Fruit fly (Drosophila melanogaster): ENCODE results near the gene Ge-1.

Ge-1 gene

DNA sequence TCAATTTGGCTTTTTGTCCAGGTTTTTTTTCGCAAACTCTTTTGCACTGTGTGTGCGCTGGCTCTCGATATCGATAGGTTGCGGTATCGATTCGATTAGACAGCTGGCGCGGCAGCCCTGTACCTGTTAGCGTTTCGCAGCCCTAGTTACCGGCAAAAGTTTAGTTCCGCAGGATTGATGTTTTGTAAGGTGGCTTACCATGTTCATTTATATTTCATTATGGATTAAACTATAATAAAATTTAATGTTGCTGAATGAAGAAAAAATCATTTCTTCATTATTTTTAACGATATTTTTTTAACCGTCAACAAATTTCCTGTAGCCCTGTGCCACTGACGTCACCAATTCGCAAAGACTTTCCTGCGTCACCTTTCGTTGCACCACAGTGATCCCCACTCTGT lies 5.9 kb upstream of the Ge-1 start, which contains the start of gene Reps (continued):
- peak; percentile 66 for TF ChIP-seq amos (GFP tag; IDR thresholded peaks at IDR 0.05; ENCODE audit: partially characterized antibody)
- TF ChIP-seq Fer1 (GFP tag; optimal IDR thresholded peaks at IDR 0.05): peak; percentile 98
- TF ChIP-seq mam (GFP tag; optimal IDR thresholded peaks at IDR 0.05): peak; percentile 98
- TF ChIP-seq CG3995 (GFP tag; optimal IDR thresholded peaks at IDR 0.05): peak; percentile 83
- peak; percentile 98 to 99 for TF ChIP-seq chif (GFP tag; optimal IDR thresholded peaks at IDR 0.05)
- TF ChIP-seq CG31224 (GFP tag; IDR thresholded peaks at IDR 0.05): peak; percentile 97
- TF ChIP-seq CG4360 (GFP tag; IDR thresholded peaks at IDR 0.05): peak; percentile 88
- TF ChIP-seq CG7271 (tag; optimal IDR thresholded peaks at IDR 0.05): peak; percentile 98
- peak; percentile 98 for TF ChIP-seq CG34376 (GFP tag; optimal IDR thresholded peaks at IDR 0.05)
- TF ChIP-seq CG15514 (GFP tag; optimal IDR thresholded peaks at IDR 0.05): peak; percentile 99
- TF ChIP-seq E2f2 (GFP tag; IDR thresholded peaks at IDR 0.05): peak; percentile 90
- TF ChIP-seq CG9727 (GFP tag; optimal IDR thresholded peaks at IDR 0.05): peak; percentile 99
- TF ChIP-seq CG9797 (GFP tag; optimal IDR thresholded peaks at IDR 0.05): peak; percentile 72
- TF ChIP-seq CG1233 (GFP tag; optimal IDR thresholded peaks at IDR 0.05): peak; percentile 98
- peak; percentile 97 for TF ChIP-seq Ravus (GFP tag; IDR thresholded peaks at IDR 0.05)
- TF ChIP-seq pb (GFP tag; optimal IDR thresholded peaks at IDR 0.05): peak; percentile 90
- TF ChIP-seq inv (GFP tag; IDR thresholded peaks at IDR 0.05; ENCODE audit: partially characterized antibody): peak; percentile 52; the same call in 1 of the 2 replicates
- TF ChIP-seq CG11695 (GFP tag; IDR thresholded peaks at IDR 0.05): peak; percentile 99
- peak; percentile 99 for TF ChIP-seq CG1602 (GFP tag; optimal IDR thresholded peaks at IDR 0.05)
- TF ChIP-seq D19A (tag; optimal IDR thresholded peaks at IDR 0.05): peak; percentile 94
- TF ChIP-seq peb (GFP tag; IDR thresholded peaks at IDR 0.05): peak; percentile 98
- peak; percentile 98 for TF ChIP-seq CG9817 (tag; optimal IDR thresholded peaks at IDR 0.05)
- TF ChIP-seq Xrp1 (GFP tag; IDR thresholded peaks at IDR 0.05): peak; percentile 99
- peak; percentile 98 for TF ChIP-seq Six4 (GFP tag; optimal IDR thresholded peaks at IDR 0.05)
- TF ChIP-seq gt (GFP tag; IDR thresholded peaks at IDR 0.05): peak; percentile 98
- peak; percentile 97 for TF ChIP-seq grau (tag; optimal IDR thresholded peaks at IDR 0.05)
- TF ChIP-seq CG16779 (GFP tag; IDR thresholded peaks at IDR 0.05): peak; percentile 95
- TF ChIP-seq CG30020 (tag; optimal IDR thresholded peaks at IDR 0.05): peak; percentile 90
- peak; percentile 100 for TF ChIP-seq CG6689 (GFP tag; IDR thresholded peaks at IDR 0.05)
- TF ChIP-seq gro (GFP tag; optimal IDR thresholded peaks at IDR 0.05): peak; percentile 97
- peak; percentile 77 for TF ChIP-seq knrl (GFP tag; IDR thresholded peaks at IDR 0.05; ENCODE audit: partially characterized antibody)
- peak; percentile 98 for TF ChIP-seq pum (GFP tag; optimal IDR thresholded peaks at IDR 0.05)
- TF ChIP-seq Trl (optimal IDR thresholded peaks at IDR 0.05): no peak
- TF ChIP-seq Trl (GFP tag; optimal IDR thresholded peaks at IDR 0.05): peak; percentile 97
- peak; percentile 20; the same call in 1 of the 2 replicates for TF ChIP-seq ato (GFP tag; IDR thresholded peaks at IDR 0.05; ENCODE audit: partially characterized antibody)
- TF ChIP-seq kni (GFP tag; optimal IDR thresholded peaks at IDR 0.05): no peak
- peak; percentile 94 for TF ChIP-seq CG17912 (GFP tag; optimal IDR thresholded peaks at IDR 0.05)
- peak; percentile 99 for TF ChIP-seq croc (GFP tag; conservative IDR thresholded peaks at IDR 0.05)
- TF ChIP-seq CG4820 (GFP tag; optimal IDR thresholded peaks at IDR 0.05): peak; percentile 99
- TF ChIP-seq CG12769 (tag; optimal IDR thresholded peaks at IDR 0.05): peak; percentile 99
- TF ChIP-seq MTF-1 (GFP tag; optimal IDR thresholded peaks at IDR 0.05; ENCODE audit: borderline replicate concordance): peak; percentile 95
- peak; percentile 97 for TF ChIP-seq CG12299 (tag; optimal IDR thresholded peaks at IDR 0.05)
- TF ChIP-seq BEAF-32 (GFP tag; optimal IDR thresholded peaks at IDR 0.05): peak; percentile 75
- peak; percentile 90 for TF ChIP-seq Jarid2 (GFP tag; optimal IDR thresholded peaks at IDR 0.05)
- peak; percentile 97 for TF ChIP-seq dati (GFP tag; IDR thresholded peaks at IDR 0.05)
- TF ChIP-seq CG14050 (GFP tag; IDR thresholded peaks at IDR 0.05): peak; percentile 99
- peak; percentile 97 for TF ChIP-seq Sox100B (GFP tag; optimal IDR thresholded peaks at IDR 0.05)
- TF ChIP-seq vfl (GFP tag; optimal IDR thresholded peaks at IDR 0.05): peak; percentile 97
- peak; percentile 88 for TF ChIP-seq CG15073 (GFP tag; optimal IDR thresholded peaks at IDR 0.05)
- peak; percentile 97 for TF ChIP-seq CG6813 (GFP tag; optimal IDR thresholded peaks at IDR 0.05)
- TF ChIP-seq sima (GFP tag; optimal IDR thresholded peaks at IDR 0.05): peak; percentile 91

Data from whole organism, embryonic.